Worm (Caenorhabditis elegans) whole organism, L2 larva: ENCODE data around the gene str-3.

Experiments used
- dmd-4 ChIP-seq: sonication (generic microtip); optimal IDR thresholded peaks from 2 replicates; lab custom pipeline; 2017; ENCODE audit warnings: missing biosample characterization, missing genetic modification characterization
- lin-11 ChIP-seq: fragments of 150-350 bp; sonication (generic microtip); optimal IDR thresholded peaks from 2 replicates; lab custom pipeline; 2014; ENCODE audit warnings: missing biosample characterization, missing genetic modification characterization, inconsistent platforms, mixed read lengths
- lsy-2 ChIP-seq, 2 experiments: fragments of 150-350 bp in 1 of 2; sonication (generic microtip) in 1 of 2; optimal IDR thresholded peaks; 2 replicates each; lab custom pipeline; 2014 to 2017; ENCODE audit warnings: missing biosample characterization in 2 of 2, missing genetic modification characterization in 2 of 2
- sem-4 ChIP-seq: fragments of 150-350 bp; optimal IDR thresholded peaks from 2 replicates; lab custom pipeline; 2014; ENCODE audit warnings: missing biosample characterization, missing genetic modification reagents, missing genetic modification characterization
- unc-55 ChIP-seq: fragments of 150-350 bp; sonication (generic microtip); optimal IDR thresholded peaks from 3 replicates; lab custom pipeline; 2014; ENCODE audit warnings: missing biosample characterization, missing genetic modification reagents, missing genetic modification characterization
- unc-62 ChIP-seq: fragments of 150-350 bp; optimal IDR thresholded peaks from 2 replicates; lab custom pipeline; 2014; ENCODE audit warnings: missing biosample characterization, missing genetic modification reagents, missing genetic modification characterization

- no peak for TF ChIP-seq sem-4 (tag; lab: Kevin White, UChicago)
- no peak for TF ChIP-seq dmd-4 (tag; lab: Kevin White, UChicago)
- no peak for TF ChIP-seq lsy-2 (tag; optimal IDR thresholded peaks at IDR 0.05; lab: Kevin White, UChicago)
- TF ChIP-seq lin-11 (tag; lab: Kevin White, UChicago), result no peak
- no peak for TF ChIP-seq unc-55 (GFP tag; lab: Kevin White, UChicago)
- TF ChIP-seq unc-62 (GFP tag; lab: Kevin White, UChicago), result no peak
These were observed 31.1 kb upstream of the str-3 start, which contains the start of gene ard-1 for ce11 chrIV:11131268-11131667.
